Worm (Caenorhabditis elegans): ENCODE data around the gene C16C8.4.

C16C8.4 gene

DNA sequence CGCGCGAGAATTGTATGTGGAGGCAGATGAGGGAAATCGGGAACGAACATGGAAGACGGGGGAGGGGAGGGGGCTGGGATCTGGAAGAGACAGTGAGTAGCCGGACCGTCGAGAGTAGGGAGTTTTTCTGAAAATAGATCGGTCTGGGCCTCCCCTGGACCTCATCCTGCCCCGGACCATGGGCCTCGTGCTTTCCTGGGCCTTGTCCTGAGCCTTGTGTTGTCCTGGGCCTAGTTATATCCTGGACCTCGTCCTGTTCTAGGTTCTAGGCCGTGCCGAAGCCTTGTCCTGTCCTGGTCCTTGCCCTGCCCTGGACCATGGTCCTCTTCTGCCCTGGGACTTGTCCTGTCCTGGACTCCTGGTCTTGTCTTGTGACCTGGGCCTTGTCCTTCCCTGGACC, 6.8 kb downstream of the C16C8.4 start:
- no peak for TF ChIP-seq ztf-23 (GFP tag; IDR thresholded peaks at IDR 0.05)
- TF ChIP-seq flt-1 (GFP tag; IDR thresholded peaks at IDR 0.05), result no peak
- no peak for TF ChIP-seq tab-1 (GFP tag; IDR thresholded peaks at IDR 0.05)
- no peak for TF ChIP-seq ztf-29 (GFP tag; IDR thresholded peaks at IDR 0.05)
- no peak for TF ChIP-seq ref-1 (GFP tag; conservative IDR thresholded peaks at IDR 0.05)
- TF ChIP-seq med-1 (GFP tag; optimal IDR thresholded peaks at IDR 0.05; ENCODE audit: insufficient read depth), result no peak

- TF ChIP-seq cog-1 (tag; optimal IDR thresholded peaks at IDR 0.05), result no peak
- TF ChIP-seq ztf-29 (GFP tag; IDR thresholded peaks at IDR 0.05), result no peak
- TF ChIP-seq flt-1 (GFP tag; IDR thresholded peaks at IDR 0.05), result no peak
- no peak for TF ChIP-seq ztf-23 (GFP tag; IDR thresholded peaks at IDR 0.05)
- no peak for TF ChIP-seq tab-1 (GFP tag; IDR thresholded peaks at IDR 0.05)
- TF ChIP-seq med-1 (GFP tag; optimal IDR thresholded peaks at IDR 0.05; ENCODE audit: insufficient read depth), result no peak
- TF ChIP-seq ref-1 (GFP tag; conservative IDR thresholded peaks at IDR 0.05), result no peak
- TF ChIP-seq T22C8.4 (GFP tag; IDR thresholded peaks at IDR 0.05), result no peak
- no peak for TF ChIP-seq klf-2 (GFP tag; conservative IDR thresholded peaks at IDR 0.05)
Measured at ce11 chrII:3436412-3436811, 7.8 kb downstream of the C16C8.4 start, which contains the start of gene skpo-2. TSS of gene skpo-2 (minus strand) at chrII:3436512.

DNA sequence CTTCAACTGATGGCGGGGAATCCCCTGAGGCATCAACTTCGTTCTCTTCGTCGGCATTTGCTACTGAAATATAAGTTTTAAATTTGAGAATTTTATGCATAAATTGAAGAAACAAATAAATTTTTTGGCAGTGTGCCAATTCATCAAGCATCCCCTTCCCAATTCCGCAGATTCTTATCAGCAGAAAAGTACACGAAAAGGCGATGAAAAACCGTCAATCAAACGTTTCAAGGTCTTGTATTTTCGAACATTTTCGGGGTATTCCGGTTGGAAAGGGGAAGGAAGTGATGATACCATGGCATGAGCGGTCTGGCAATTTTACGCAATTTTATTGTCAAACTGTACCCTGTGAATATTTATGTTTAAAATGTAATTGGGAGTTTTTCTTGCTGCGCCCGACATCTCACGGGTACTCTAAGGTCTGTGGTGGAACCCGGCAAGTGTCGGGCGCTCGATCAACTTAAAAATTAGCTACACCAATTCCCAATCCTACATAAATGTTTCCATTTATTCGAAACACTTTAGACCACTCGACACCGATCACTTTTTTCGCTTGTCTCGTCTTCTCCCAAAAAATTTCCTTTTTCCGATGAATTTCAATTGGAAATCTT, 9.2 kb downstream of the C16C8.4 start:
- no peak for TF ChIP-seq flt-1 (GFP tag; IDR thresholded peaks at IDR 0.05)
- TF ChIP-seq ztf-29 (GFP tag; IDR thresholded peaks at IDR 0.05), result no peak
- TF ChIP-seq tab-1 (GFP tag; IDR thresholded peaks at IDR 0.05), result no peak
- no peak for TF ChIP-seq T22C8.4 (GFP tag; IDR thresholded peaks at IDR 0.05)
- no peak for TF ChIP-seq klf-2 (GFP tag; conservative IDR thresholded peaks at IDR 0.05)

DNA sequence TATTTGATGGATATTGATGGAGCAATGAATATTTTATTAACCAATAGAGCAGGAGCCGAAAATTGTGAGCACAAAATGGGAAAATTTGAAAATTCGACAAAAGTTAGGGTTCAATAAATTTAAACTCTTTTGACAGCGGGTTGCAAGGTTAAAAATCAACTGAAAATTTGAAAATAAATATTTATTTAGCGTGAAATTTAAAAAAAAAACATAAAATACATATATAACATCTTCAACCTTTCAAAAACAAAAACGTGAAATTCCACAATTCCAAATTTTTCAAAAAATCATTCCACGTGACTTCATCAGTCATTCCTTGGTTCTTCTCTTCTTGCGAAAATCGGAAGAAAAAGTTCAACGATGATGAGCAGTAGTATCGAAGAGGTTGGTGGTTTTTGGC, 14.8 kb downstream of the C16C8.4 start, which contains the start of gene C16C8.18:
TSS of gene C16C8.18 (plus strand) at position 301 of the 400 bp plus-strand sequence.
- TF ChIP-seq tab-1 (GFP tag; IDR thresholded peaks at IDR 0.05) (no peak), ztf-23 (GFP tag; IDR thresholded peaks at IDR 0.05) (no peak)

- TF ChIP-seq ztf-29 (GFP tag; IDR thresholded peaks at IDR 0.05), result no peak
- 0 out of 2 replicates have a peak, but pooled peaks have one; percentile 16 for TF ChIP-seq T22C8.4 (GFP tag; IDR thresholded peaks at IDR 0.05)
- no peak for TF ChIP-seq cog-1 (tag; optimal IDR thresholded peaks at IDR 0.05)
- TF ChIP-seq ztf-23 (GFP tag; IDR thresholded peaks at IDR 0.05), result peak; percentile 56; the same call in 1 of the 2 replicates
Measured at ce11 chrII:3428158-3428704, 15.9 kb downstream of the C16C8.4 start.

DNA sequence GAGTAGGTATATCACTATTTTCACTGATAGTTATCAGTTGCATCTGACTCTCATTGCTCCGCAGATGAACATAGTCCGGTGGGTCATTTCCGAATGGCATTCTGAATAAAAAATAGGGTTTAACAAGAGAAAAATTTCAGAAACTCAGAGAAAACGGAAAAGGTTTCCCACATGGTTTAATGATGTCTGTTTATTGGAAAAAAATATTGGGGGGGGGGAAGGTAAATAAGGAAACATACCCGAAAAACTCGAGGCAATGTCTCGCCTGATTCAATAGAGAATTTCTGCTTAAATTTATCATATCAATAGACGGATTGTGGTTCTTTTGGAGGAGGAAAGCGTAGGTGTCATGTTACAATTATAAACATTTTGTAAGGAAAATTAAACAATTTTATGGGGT, 18.7 kb downstream of the C16C8.4 start, which contains the start of gene nep-11:
TSS of gene nep-11 (minus strand) at position 101 of the 400 bp plus-strand sequence.
- TF ChIP-seq klf-2 (GFP tag; conservative IDR thresholded peaks at IDR 0.05) (no peak), cog-1 (tag; optimal IDR thresholded peaks at IDR 0.05) (no peak), ztf-29 (GFP tag; IDR thresholded peaks at IDR 0.05) (no peak), T22C8.4 (GFP tag; IDR thresholded peaks at IDR 0.05) (no peak)

- TF ChIP-seq ztf-23 (GFP tag; IDR thresholded peaks at IDR 0.05) (no peak), cog-1 (tag; optimal IDR thresholded peaks at IDR 0.05) (no peak), tab-1 (GFP tag; IDR thresholded peaks at IDR 0.05) (no peak), ztf-29 (GFP tag; IDR thresholded peaks at IDR 0.05) (no peak), T22C8.4 (GFP tag; IDR thresholded peaks at IDR 0.05) (no peak), klf-2 (GFP tag; conservative IDR thresholded peaks at IDR 0.05) (no peak), flt-1 (GFP tag; IDR thresholded peaks at IDR 0.05) (no peak)
Measured at ce11 chrII:3422938-3423337, 21.2 kb downstream of the C16C8.4 start.

DNA sequence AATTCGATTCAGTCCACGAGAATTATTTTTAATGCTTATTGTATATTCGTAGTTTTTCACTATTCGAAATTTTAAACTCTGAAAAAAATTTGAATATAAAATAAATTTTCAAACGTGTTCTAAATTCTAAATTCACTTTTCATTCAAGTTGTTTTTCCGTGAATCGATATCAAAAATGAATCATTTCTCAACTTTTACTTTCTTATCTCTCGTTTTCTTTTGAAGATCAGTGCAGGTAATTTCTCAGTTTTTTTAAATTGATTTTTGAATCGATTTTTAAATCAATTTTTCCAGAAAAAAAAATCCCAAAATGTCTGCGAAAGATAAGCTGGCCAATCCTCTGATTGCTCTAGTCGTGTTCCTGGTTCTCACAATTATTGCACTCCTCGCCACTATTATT, 27.7 kb downstream of the C16C8.4 start, which contains the start of gene nep-6:
TSS of gene nep-6 (plus strand) at position 301 of the 400 bp plus-strand sequence.
- TF ChIP-seq T22C8.4 (GFP tag; IDR thresholded peaks at IDR 0.05) (no peak), ref-1 (GFP tag; conservative IDR thresholded peaks at IDR 0.05) (no peak), klf-2 (GFP tag; conservative IDR thresholded peaks at IDR 0.05) (no peak), flt-1 (GFP tag; IDR thresholded peaks at IDR 0.05) (no peak), med-1 (GFP tag; optimal IDR thresholded peaks at IDR 0.05; ENCODE audit: insufficient read depth) (no peak)

DNA sequence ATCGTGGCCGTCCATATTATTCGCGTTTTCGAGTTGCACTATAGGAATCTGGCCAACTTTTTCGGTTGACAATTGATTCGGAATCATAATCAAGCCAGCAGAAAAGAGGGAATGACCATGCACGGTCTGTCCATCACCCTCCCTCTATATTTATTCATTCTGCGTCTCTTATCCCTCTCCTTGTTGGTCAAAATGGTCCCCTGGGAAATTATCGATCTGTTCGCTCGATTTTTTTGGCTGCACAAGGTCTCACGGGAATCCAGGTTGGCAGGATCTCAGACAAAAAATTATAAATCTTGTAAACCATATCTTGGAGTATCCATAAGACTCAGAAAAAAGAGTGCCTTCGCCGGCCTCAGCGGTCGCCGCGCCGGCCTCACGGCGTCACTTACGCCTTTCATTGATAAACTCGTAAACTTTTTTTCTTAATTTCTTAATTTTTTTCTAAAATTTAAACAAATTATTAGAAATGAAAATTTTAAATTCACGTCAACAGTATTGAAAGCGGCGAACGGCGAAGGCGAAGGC, 29.7 kb downstream of the C16C8.4 start, which contains the start of the genes F18A12.7 and F18A12.2:
TSS of gene F18A12.7 (minus strand) at position 101 of the 528 bp plus-strand sequence.
TSS of gene F18A12.2 (plus strand) at position 478 of the 528 bp plus-strand sequence.
- TF ChIP-seq cog-1 (tag; optimal IDR thresholded peaks at IDR 0.05) (no peak), ref-1 (GFP tag; conservative IDR thresholded peaks at IDR 0.05) (no peak), T22C8.4 (GFP tag; IDR thresholded peaks at IDR 0.05) (no peak), tab-1 (GFP tag; IDR thresholded peaks at IDR 0.05) (no peak), ztf-23 (GFP tag; IDR thresholded peaks at IDR 0.05) (no peak), ztf-29 (GFP tag; IDR thresholded peaks at IDR 0.05) (no peak), klf-2 (GFP tag; conservative IDR thresholded peaks at IDR 0.05) (no peak), med-1 (GFP tag; optimal IDR thresholded peaks at IDR 0.05; ENCODE audit: insufficient read depth) (no peak)

ce11 chrII:3403535-3403934, 40.6 kb downstream of the C16C8.4 start, which contains the start of gene nep-8:
TSS of gene nep-8 (plus strand) at chrII:3403835.
- TF ChIP-seq flt-1 (GFP tag; IDR thresholded peaks at IDR 0.05) (no peak), T22C8.4 (GFP tag; IDR thresholded peaks at IDR 0.05) (no peak), ztf-23 (GFP tag; IDR thresholded peaks at IDR 0.05) (no peak), tab-1 (GFP tag; IDR thresholded peaks at IDR 0.05) (no peak)
